Worm (Caenorhabditis elegans) whole organism, early embryonic: ENCODE measurements around the gene srz-1.

Experiments
- B0310.2 ChIP-seq: sonication (generic microtip); optimal IDR thresholded peaks from 2 replicates; lab custom pipeline; 2016; ENCODE audit warnings: mild to moderate bottlenecking, missing genetic modification characterization, missing compliant biosample characterization
- F13C5.2 ChIP-seq: sonication (generic microtip); optimal IDR thresholded peaks from 2 replicates; lab custom pipeline; 2017; ENCODE audit warnings: mild to moderate bottlenecking, missing genetic modification characterization, inconsistent platforms, missing compliant biosample characterization
- aly-1 ChIP-seq: sonication (generic microtip); optimal IDR thresholded peaks from 2 replicates; lab custom pipeline; 2016; ENCODE audit warnings: missing genetic modification characterization, missing compliant biosample characterization
- ama-1 ChIP-seq: fragments of 150-350 bp; optimal IDR thresholded peaks from 2 replicates; lab custom pipeline; 2014
- ceh-13 ChIP-seq: fragments of 200-800 bp; sonication (Bioruptor generic); optimal IDR thresholded peaks from 2 replicates; lab custom pipeline; 2018; ENCODE audit warnings: mild to moderate bottlenecking, missing genetic modification characterization, missing compliant biosample characterization
- ceh-36 ChIP-seq: sonication (generic microtip); optimal IDR thresholded peaks from 2 replicates; lab custom pipeline; 2016; ENCODE audit warnings: missing genetic modification characterization, inconsistent platforms, missing compliant biosample characterization
- ets-7 ChIP-seq: sonication (generic microtip); optimal IDR thresholded peaks from 2 replicates; lab custom pipeline; 2016; ENCODE audit warnings: missing genotype, missing genetic modification characterization, missing compliant biosample characterization
- flt-1 ChIP-seq: fragments of 200-800 bp; sonication (Bioruptor generic); IDR thresholded peaks from 2 replicates; pipeline ENCODE4 v1.3.6; 2022; ENCODE audit warnings: missing genetic modification characterization, missing compliant biosample characterization
- hmbx-1 ChIP-seq: sonication (generic microtip); optimal IDR thresholded peaks from 2 replicates; lab custom pipeline; 2016; ENCODE audit warnings: mild to moderate bottlenecking, missing genetic modification characterization, missing compliant biosample characterization
- hmg-4 ChIP-seq: fragments of 200-800 bp; sonication (Bioruptor generic); optimal IDR thresholded peaks from 2 replicates; lab custom pipeline; 2018; ENCODE audit warnings: mild to moderate bottlenecking, missing genetic modification characterization, missing compliant biosample characterization
- hnd-1 ChIP-seq: sonication (generic microtip); optimal IDR thresholded peaks from 2 replicates; lab custom pipeline; 2016; ENCODE audit warnings: missing genetic modification characterization, missing compliant biosample characterization
- pes-1 ChIP-seq: fragments of 200-800 bp; sonication (Bioruptor generic); IDR thresholded peaks from 2 replicates; pipeline ENCODE4 v1.3.6; 2022; ENCODE audit warnings: missing genetic modification reagents, missing genetic modification characterization, missing compliant biosample characterization
- scrt-1 ChIP-seq: fragments of 200-800 bp; sonication (Bioruptor generic); IDR thresholded peaks from 2 replicates; pipeline ENCODE4 v1.3.6; 2022; ENCODE audit warnings: missing genetic modification characterization, missing compliant biosample characterization
- sea-1 ChIP-seq: fragments of 200-800 bp; sonication (Bioruptor generic); conservative IDR thresholded peaks from 2 replicates; pipeline ENCODE4 v1.3.6; 2022; ENCODE audit warnings: missing genetic modification characterization, missing compliant biosample characterization
- tbx-11 ChIP-seq: fragments of 200-800 bp; sonication (Bioruptor generic); IDR thresholded peaks from 2 replicates; pipeline ENCODE4 v1.3.6; 2022; ENCODE audit warnings: missing genetic modification characterization, missing compliant biosample characterization
- tbx-37 ChIP-seq: fragments of 200-800 bp; sonication (Bioruptor generic); conservative IDR thresholded peaks from 2 replicates; pipeline ENCODE4 v1.3.6; 2022; ENCODE audit warnings: missing genetic modification reagents, missing genetic modification characterization, missing compliant biosample characterization
- tra-4 ChIP-seq: sonication (generic microtip); optimal IDR thresholded peaks from 2 replicates; lab custom pipeline; 2017; ENCODE audit warnings: missing genetic modification characterization, missing compliant biosample characterization

The srz-1 gene

ce11 chrV:16675553-16675952 lies at the start of gene srz-1:
Gene srz-1, plus strand, starts transcription at chrV:16675853.
- TF ChIP-seq scrt-1 (GFP tag; lab: Robert Waterston, UW) = no peak
- no peak for TF ChIP-seq hmbx-1 (tag; lab: Kevin White, UChicago)
- no peak for TF ChIP-seq ets-7 (tag; lab: Kevin White, UChicago)
- TF ChIP-seq hnd-1 = no peak
- TF ChIP-seq F13C5.2 (tag; lab: Kevin White, UChicago) = no peak
- no peak for TF ChIP-seq ama-1 (lab: Kevin White, UChicago)

- no peak for TF ChIP-seq tbx-37
- no peak for TF ChIP-seq aly-1 (tag; lab: Kevin White, UChicago)
- TF ChIP-seq scrt-1 (GFP tag; lab: Robert Waterston, UW) = no peak
- no peak for TF ChIP-seq flt-1 (GFP tag; lab: Robert Waterston, UW)
Observed at ce11 chrV:16627962-16628361, 47.7 kb upstream of the srz-1 start, which contains the start of gene oac-53. Gene oac-53, minus strand, starts transcription at chrV:16627970.

ce11 chrV:16628991-16629390 lies 46.7 kb upstream of the srz-1 start, which contains the start of gene W06G6.2:
Gene W06G6.2, plus strand, starts transcription at chrV:16629291.
- TF ChIP-seq ets-7 (tag; lab: Kevin White, UChicago) (no peak), B0310.2 (tag; lab: Kevin White, UChicago) (no peak), flt-1 (GFP tag; lab: Robert Waterston, UW) (no peak), F13C5.2 (tag; lab: Kevin White, UChicago) (no peak), sea-1 (GFP tag; lab: Robert Waterston, UW) (no peak), hnd-1 (no peak), scrt-1 (GFP tag; lab: Robert Waterston, UW) (no peak), hmg-4 (GFP tag; lab: Kevin White, UChicago) (no peak), ceh-13 (GFP tag; lab: Kevin White, UChicago) (no peak), hmbx-1 (tag; lab: Kevin White, UChicago) (no peak), aly-1 (tag; lab: Kevin White, UChicago) (no peak)

ce11 chrV:16629600-16629999 lies 46.1 kb upstream of the srz-1 start, which contains the start of gene srd-21:
Gene srd-21, plus strand, starts transcription at chrV:16629900.
- no peak for TF ChIP-seq tbx-11
- TF ChIP-seq ceh-36 = no peak
- no peak for TF ChIP-seq sea-1 (GFP tag; lab: Robert Waterston, UW)
- no peak for TF ChIP-seq tra-4 (tag; lab: Kevin White, UChicago)
- no peak for TF ChIP-seq hnd-1
- TF ChIP-seq ceh-13 (GFP tag; lab: Kevin White, UChicago) = no peak
- no peak for TF ChIP-seq ama-1 (lab: Kevin White, UChicago)
- TF ChIP-seq scrt-1 (GFP tag; lab: Robert Waterston, UW) = no peak
- no peak for TF ChIP-seq aly-1 (tag; lab: Kevin White, UChicago)
- no peak for TF ChIP-seq hmbx-1 (tag; lab: Kevin White, UChicago)
- no peak for TF ChIP-seq hmg-4 (GFP tag; lab: Kevin White, UChicago)
- no peak for TF ChIP-seq B0310.2 (tag; lab: Kevin White, UChicago)
- no peak for TF ChIP-seq pes-1 (GFP tag; lab: Robert Waterston, UW)
- no peak for TF ChIP-seq flt-1 (GFP tag; lab: Robert Waterston, UW)
- no peak for TF ChIP-seq F13C5.2 (tag; lab: Kevin White, UChicago)
- TF ChIP-seq ets-7 (tag; lab: Kevin White, UChicago) = no peak
- TF ChIP-seq tbx-37 = no peak

- TF ChIP-seq pes-1 (GFP tag; lab: Robert Waterston, UW) = no peak
- TF ChIP-seq tbx-11 = no peak
- TF ChIP-seq hnd-1 = no peak
- TF ChIP-seq aly-1 (tag; lab: Kevin White, UChicago) = no peak
- TF ChIP-seq scrt-1 (GFP tag; lab: Robert Waterston, UW) = no peak
- no peak for TF ChIP-seq B0310.2 (tag; lab: Kevin White, UChicago)
- TF ChIP-seq ama-1 (lab: Kevin White, UChicago) = no peak
- TF ChIP-seq tbx-37 = no peak
- TF ChIP-seq flt-1 (GFP tag; lab: Robert Waterston, UW) = no peak
Observed at ce11 chrV:16635911-16636310, 39.7 kb upstream of the srz-1 start, which contains the start of gene mltn-11. Gene mltn-11, plus strand, starts transcription at chrV:16636186.

- TF ChIP-seq aly-1 (tag; lab: Kevin White, UChicago) = no peak
- no peak for TF ChIP-seq sea-1 (GFP tag; lab: Robert Waterston, UW)
- TF ChIP-seq ceh-36 = no peak
- no peak for TF ChIP-seq F13C5.2 (tag; lab: Kevin White, UChicago)
Observed at ce11 chrV:16638204-16638603, 37.4 kb upstream of the srz-1 start, which contains the start of gene srw-76. Gene srw-76, minus strand, starts transcription at chrV:16638304.

- TF ChIP-seq tbx-37 = no peak
- TF ChIP-seq ceh-36 = no peak
- TF ChIP-seq F13C5.2 (tag; lab: Kevin White, UChicago) = no peak
- no peak for TF ChIP-seq scrt-1 (GFP tag; lab: Robert Waterston, UW)
- TF ChIP-seq B0310.2 (tag; lab: Kevin White, UChicago) = no peak
- no peak for TF ChIP-seq flt-1 (GFP tag; lab: Robert Waterston, UW)
- TF ChIP-seq ets-7 (tag; lab: Kevin White, UChicago) = no peak
- TF ChIP-seq pes-1 (GFP tag; lab: Robert Waterston, UW) = no peak
- TF ChIP-seq ama-1 (lab: Kevin White, UChicago) = no peak
- TF ChIP-seq tra-4 (tag; lab: Kevin White, UChicago) = no peak
- TF ChIP-seq aly-1 (tag; lab: Kevin White, UChicago) = no peak
- no peak for TF ChIP-seq hmbx-1 (tag; lab: Kevin White, UChicago)
- TF ChIP-seq hmg-4 (GFP tag; lab: Kevin White, UChicago) = no peak
- TF ChIP-seq hnd-1 = no peak
- TF ChIP-seq sea-1 (GFP tag; lab: Robert Waterston, UW) = no peak
- no peak for TF ChIP-seq tbx-11
- TF ChIP-seq ceh-13 (GFP tag; lab: Kevin White, UChicago) = no peak
Observed at ce11 chrV:16640366-16640765, 35.3 kb upstream of the srz-1 start.

- TF ChIP-seq hmbx-1 (tag; lab: Kevin White, UChicago) (no peak), B0310.2 (tag; lab: Kevin White, UChicago) (no peak), ceh-13 (GFP tag; lab: Kevin White, UChicago) (no peak), tbx-37 (no peak), ama-1 (lab: Kevin White, UChicago) (no peak), aly-1 (tag; lab: Kevin White, UChicago) (no peak), ceh-36 (no peak), flt-1 (GFP tag; lab: Robert Waterston, UW) (no peak)
Observed at ce11 chrV:16643558-16643957, 32.1 kb upstream of the srz-1 start, which contains the start of gene srw-77. Gene srw-77, minus strand, starts transcription at chrV:16643658.
